Worm (Caenorhabditis elegans) whole organism, L4 larva: ENCODE measurements around the gene F52H2.3.

Source experiments
- F37D6.2 ChIP-seq: sonication (generic microtip); optimal IDR thresholded peaks from 2 replicates; lab custom pipeline; 2016; ENCODE audit warnings: mild to moderate bottlenecking, missing genetic modification characterization, missing compliant biosample characterization
- Y75B8A.6 ChIP-seq: fragments of 200-800 bp; sonication (Bioruptor generic); IDR thresholded peaks from 2 replicates; pipeline ENCODE4 v1.3.6; 2022; ENCODE audit warnings: missing genetic modification reagents, missing genetic modification characterization, missing compliant biosample characterization
- ZK337.2 ChIP-seq: fragments of 200-800 bp; sonication (Bioruptor generic); IDR thresholded peaks from 2 replicates; pipeline ENCODE4 v1.3.6; 2022; ENCODE audit warnings: missing genetic modification reagents, missing genetic modification characterization, missing compliant biosample characterization
- aha-1 ChIP-seq: fragments of 150-350 bp; peaks from one replicate; lab custom pipeline; 2014; ENCODE audit warnings: missing biosample characterization, missing genetic modification characterization
- ama-1 ChIP-seq: fragments of 150-350 bp; optimal IDR thresholded peaks from 2 replicates; lab custom pipeline; 2014; ENCODE audit warnings: inconsistent platforms, mixed read lengths
- ceh-28 ChIP-seq: fragments of 150-350 bp; optimal IDR thresholded peaks from 2 replicates; lab custom pipeline; 2014; ENCODE audit warnings: missing biosample characterization, missing genetic modification reagents, missing genetic modification characterization
- ceh-44 ChIP-seq: fragments of 200-800 bp; sonication (Bioruptor generic); IDR thresholded peaks from 2 replicates; pipeline ENCODE4 v1.3.6; 2022; ENCODE audit warnings: missing genetic modification reagents, missing genetic modification characterization, missing compliant biosample characterization
- ces-1 ChIP-seq: fragments of 150-350 bp; sonication (generic microtip); optimal IDR thresholded peaks from 4 replicates; lab custom pipeline; 2014; ENCODE audit warnings: missing biosample characterization, missing genetic modification reagents, missing genetic modification characterization
- daf-16 ChIP-seq, 3 experiments: sonication (generic microtip); optimal IDR thresholded peaks; 2 replicates each; lab custom pipeline; 2016 to 2017; ENCODE audit warnings: missing genetic modification characterization in 3 of 3, missing genetic modification reagents in 3 of 3, mild to moderate bottlenecking in 2 of 3, missing compliant biosample characterization in 2 of 3, missing biosample characterization in 1 of 3, moderate library complexity in 1 of 3
- daf-19 ChIP-seq: fragments of 200-800 bp; sonication (Bioruptor generic); conservative IDR thresholded peaks from 2 replicates; pipeline ENCODE4 v1.3.6; 2022; ENCODE audit warnings: missing genetic modification characterization, missing compliant biosample characterization
- dmd-6 ChIP-seq: fragments of 200-800 bp; sonication (Bioruptor generic); IDR thresholded peaks from 2 replicates; pipeline ENCODE4 v1.3.6; 2022; ENCODE audit warnings: missing genetic modification reagents, missing genetic modification characterization, missing compliant biosample characterization
- duxl-1 ChIP-seq: sonication (generic microtip); optimal IDR thresholded peaks from 2 replicates; lab custom pipeline; 2016; ENCODE audit warnings: mild to moderate bottlenecking, missing genetic modification characterization, moderate library complexity, missing compliant biosample characterization; ENCODE audit not compliant: poor library complexity
- dve-1 ChIP-seq: sonication (generic microtip); optimal IDR thresholded peaks from 2 replicates; lab custom pipeline; 2017; ENCODE audit warnings: antibody characterized with exemption, mild to moderate bottlenecking, missing genetic modification characterization, missing compliant biosample characterization; ENCODE audit not compliant: insufficient read depth
- fos-1 ChIP-seq: fragments of 150-350 bp; optimal IDR thresholded peaks from 2 replicates; lab custom pipeline; 2014; ENCODE audit warnings: missing biosample characterization, missing genetic modification characterization
- hlh-11 ChIP-seq: fragments of 200-800 bp; sonication (Bioruptor generic); optimal IDR thresholded peaks from 2 replicates; lab custom pipeline; 2018; ENCODE audit warnings: mild to moderate bottlenecking, missing genetic modification characterization, missing compliant biosample characterization
- hlh-30 ChIP-seq: sonication (generic microtip); optimal IDR thresholded peaks from 2 replicates; lab custom pipeline; 2017; ENCODE audit warnings: antibody characterized with exemption, mild to moderate bottlenecking, missing genetic modification characterization, missing compliant biosample characterization; ENCODE audit not compliant: insufficient read depth
- hmg-1.1 ChIP-seq: fragments of 200-800 bp; sonication (Bioruptor generic); IDR thresholded peaks from 2 replicates; pipeline ENCODE4 v1.3.6; 2022; ENCODE audit warnings: missing genetic modification reagents, missing genetic modification characterization, missing compliant biosample characterization
- lim-7 ChIP-seq: fragments of 200-800 bp; sonication (Bioruptor generic); IDR thresholded peaks from 2 replicates; pipeline ENCODE4 v1.3.6; 2022; ENCODE audit warnings: missing genetic modification characterization, missing compliant biosample characterization
- lin-1 ChIP-seq: fragments of 200-800 bp; sonication (Bioruptor generic); IDR thresholded peaks from 2 replicates; pipeline ENCODE4 v1.3.6; 2022; ENCODE audit warnings: missing genetic modification reagents, missing genetic modification characterization, missing compliant biosample characterization
- lin-13 ChIP-seq: fragments of 150-350 bp; optimal IDR thresholded peaks from 2 replicates; lab custom pipeline; 2014; ENCODE audit warnings: missing biosample characterization, missing genetic modification reagents, missing genetic modification characterization
- lin-15B ChIP-seq: fragments of 150-350 bp; sonication (generic microtip); optimal IDR thresholded peaks from 3 replicates; lab custom pipeline; 2014; ENCODE audit warnings: missing biosample characterization, missing genetic modification characterization
- lin-38 ChIP-seq: fragments of 200-800 bp; sonication (Bioruptor generic); IDR thresholded peaks from 2 replicates; pipeline ENCODE4 v1.3.6; 2022; ENCODE audit warnings: missing genetic modification reagents, missing genetic modification characterization, missing compliant biosample characterization
- lsy-2 ChIP-seq, 2 experiments: fragments of 150-350 bp in 1 of 2; sonication (generic microtip) in 1 of 2; optimal IDR thresholded peaks; 2 replicates each; lab custom pipeline; 2014 to 2017; ENCODE audit warnings: missing biosample characterization in 2 of 2, missing genetic modification characterization in 2 of 2
- mdl-1 ChIP-seq, 2 experiments: fragments of 150-350 bp in 1 of 2; sonication (generic microtip) in 1 of 2; optimal IDR thresholded peaks; 2 replicates each; lab custom pipeline; 2014 to 2017; ENCODE audit warnings: missing biosample characterization in 2 of 2, missing genetic modification characterization in 2 of 2
- mes-2 ChIP-seq: sonication (generic microtip); optimal IDR thresholded peaks from 2 replicates; lab custom pipeline; 2016; ENCODE audit warnings: missing genotype, mild to moderate bottlenecking, missing genetic modification characterization, missing compliant biosample characterization; ENCODE audit not compliant: poor library complexity, severe bottlenecking
- mxl-2 ChIP-seq: fragments of 200-800 bp; sonication (Bioruptor generic); conservative IDR thresholded peaks from 2 replicates; pipeline ENCODE4 v1.3.6; 2022; ENCODE audit warnings: missing genetic modification reagents, missing genetic modification characterization, missing compliant biosample characterization
- nhr-28 ChIP-seq: fragments of 150-350 bp; optimal IDR thresholded peaks from 2 replicates; lab custom pipeline; 2014; ENCODE audit warnings: missing biosample characterization, missing genetic modification characterization
- nhr-41 ChIP-seq: fragments of 200-800 bp; sonication (Bioruptor generic); IDR thresholded peaks from 2 replicates; pipeline ENCODE4 v1.3.6; 2022; ENCODE audit warnings: missing genetic modification reagents, missing genetic modification characterization, missing compliant biosample characterization
- nhr-6 ChIP-seq: fragments of 150-350 bp; optimal IDR thresholded peaks from 2 replicates; lab custom pipeline; 2014; ENCODE audit warnings: missing biosample characterization, missing genetic modification characterization
- nhr-76 ChIP-seq: fragments of 150-350 bp; optimal IDR thresholded peaks from 2 replicates; lab custom pipeline; 2014; ENCODE audit warnings: missing biosample characterization, missing genetic modification characterization
- pha-4 ChIP-seq, 2 experiments: fragments of 150-350 bp in 1 of 2; fragments of 200-800 bp in 1 of 2; sonication (Bioruptor generic) in 1 of 2; IDR thresholded peaks in 1 of 2; optimal IDR thresholded peaks in 1 of 2; 2 replicates each; pipeline versions ENCODE4 v1.3.6 to Lab custom; 2014 to 2022; ENCODE audit warnings: missing genetic modification characterization in 2 of 2, missing genetic modification reagents in 2 of 2, missing biosample characterization in 1 of 2, missing compliant biosample characterization in 1 of 2
- pqm-1 ChIP-seq: sonication (generic microtip); optimal IDR thresholded peaks from 2 replicates; lab custom pipeline; 2017; ENCODE audit warnings: missing biosample characterization, missing genetic modification characterization
- rbr-2 ChIP-seq: sonication (generic microtip); optimal IDR thresholded peaks from 2 replicates; lab custom pipeline; 2016; ENCODE audit warnings: missing genotype, missing genetic modification characterization, missing compliant biosample characterization
- saeg-2 ChIP-seq: fragments of 200-800 bp; sonication (Bioruptor generic); IDR thresholded peaks from 2 replicates; pipeline ENCODE4 v1.3.6; 2022; ENCODE audit warnings: missing genetic modification reagents, missing genetic modification characterization, missing compliant biosample characterization
- set-16 ChIP-seq: fragments of 200-800 bp; sonication (Bioruptor generic); IDR thresholded peaks from 2 replicates; pipeline ENCODE4 v1.3.6; 2022; ENCODE audit warnings: missing genetic modification reagents, missing genetic modification characterization, missing compliant biosample characterization
- snpc-1.2 ChIP-seq: fragments of 200-800 bp; sonication (Bioruptor generic); IDR thresholded peaks from 2 replicates; pipeline ENCODE4 v1.3.6; 2022; ENCODE audit warnings: missing genetic modification reagents, missing genetic modification characterization, missing compliant biosample characterization
- unc-39 ChIP-seq: sonication (generic microtip); optimal IDR thresholded peaks from 2 replicates; lab custom pipeline; 2017; ENCODE audit warnings: missing biosample characterization, missing genetic modification characterization
- unc-62 ChIP-seq, 3 experiments: fragments of 150-350 bp in 1 of 3; sonication (generic microtip); optimal IDR thresholded peaks in 2 of 3; peaks in 1 of 3; 1 replicate in 1 of 3; 2 replicates in 2 of 3; lab custom pipeline; 2014 to 2017; ENCODE audit warnings: missing biosample characterization in 3 of 3, missing genetic modification characterization in 3 of 3, missing genetic modification reagents in 3 of 3, missing genotype in 1 of 3
- vab-7 ChIP-seq: fragments of 200-800 bp; sonication (Bioruptor generic); IDR thresholded peaks from 2 replicates; pipeline ENCODE4 v1.3.6; 2022; ENCODE audit warnings: missing genetic modification reagents, missing genetic modification characterization, missing compliant biosample characterization
- zfp-3 ChIP-seq: fragments of 200-800 bp; sonication (Bioruptor generic); conservative IDR thresholded peaks from 2 replicates; pipeline ENCODE4 v1.3.6; 2022; ENCODE audit warnings: missing genetic modification reagents, missing genetic modification characterization, missing compliant biosample characterization
- ztf-11 ChIP-seq: fragments of 150-350 bp; optimal IDR thresholded peaks from 2 replicates; lab custom pipeline; 2014; ENCODE audit warnings: missing biosample characterization, missing genetic modification characterization
- ztf-7 ChIP-seq: fragments of 150-350 bp; optimal IDR thresholded peaks from 2 replicates; lab custom pipeline; 2014; ENCODE audit warnings: missing biosample characterization, missing genetic modification characterization

The F52H2.3 gene

ce11 chrX:2565308-2565773, 24.5 kb upstream of the F52H2.3 start, which contains the start of gene F52H2.15:
TSS of gene F52H2.15 (plus strand) at chrX:2565358.
- TF ChIP-seq ama-1 (lab: Kevin White, UChicago) (no peak), daf-19 (no peak), ces-1 (GFP tag; lab: Kevin White, UChicago) (no peak), mdl-1 (tag; optimal IDR thresholded peaks at IDR 0.05; lab: Kevin White, UChicago) (no peak), mes-2 (no peak), aha-1 (peak; percentile 11), hlh-11 (tag; lab: Kevin White, UChicago) (peak; percentile 49), hmg-1.1 (GFP tag; lab: Robert Waterston, UW) (no peak), ceh-28 (tag; lab: Kevin White, UChicago) (no peak), dve-1 (tag; lab: Kevin White, UChicago) (peak; percentile 34), dmd-6 (GFP tag; lab: Robert Waterston, UW) (peak; percentile 42; the same call in 1 of the 2 replicates), lin-38 (GFP tag; lab: Robert Waterston, UW) (no peak), unc-62 (GFP tag; optimal IDR thresholded peaks at IDR 0.05 in 1 of 2; lab: Kevin White, UChicago) (peak in 1 of 2 experiments; percentile 93), unc-62 (tag; optimal IDR thresholded peaks at IDR 0.05; lab: Kevin White, UChicago) (no peak), pqm-1 (tag; lab: Kevin White, UChicago) (peak; percentile 66), pha-4 (GFP tag; IDR thresholded peaks at IDR 0.05; lab: Robert Waterston, UW) (no peak), pha-4 (tag; optimal IDR thresholded peaks at IDR 0.05; lab: Kevin White, UChicago) (no peak), ZK337.2 (no peak), nhr-76 (tag; lab: Kevin White, UChicago) (no peak), fos-1 (tag; lab: Kevin White, UChicago) (no peak), lin-15B (tag; lab: Kevin White, UChicago) (no peak), nhr-41 (no peak), daf-16 (GFP tag; optimal IDR thresholded peaks at IDR 0.05; lab: Kevin White, UChicago) (no peak), daf-16 (tag; optimal IDR thresholded peaks at IDR 0.05; lab: Kevin White, UChicago) (peak; percentile 85), lim-7 (GFP tag; lab: Robert Waterston, UW) (no peak), zfp-3 (GFP tag; lab: Robert Waterston, UW) (no peak), rbr-2 (tag; lab: Kevin White, UChicago) (no peak), F37D6.2 (tag; lab: Kevin White, UChicago) (no peak), nhr-28 (peak; percentile 93), lin-13 (GFP tag; lab: Kevin White, UChicago) (no peak), set-16 (GFP tag; lab: Robert Waterston, UW) (no peak), lin-1 (GFP tag; lab: Robert Waterston, UW) (no peak), snpc-1.2 (GFP tag; lab: Robert Waterston, UW) (no peak), unc-39 (tag; lab: Kevin White, UChicago) (no peak), lsy-2 (tag; optimal IDR thresholded peaks at IDR 0.05; lab: Kevin White, UChicago) (no peak)

- TF ChIP-seq ceh-44 (GFP tag; lab: Robert Waterston, UW) (no peak), duxl-1 (no peak), daf-19 (no peak), nhr-6 (tag; lab: Kevin White, UChicago) (no peak), hlh-30 (tag; lab: Kevin White, UChicago) (no peak), saeg-2 (GFP tag; lab: Robert Waterston, UW) (no peak), ztf-7 (tag; lab: Kevin White, UChicago) (no peak), ztf-11 (no peak), vab-7 (GFP tag; lab: Robert Waterston, UW) (no peak), pha-4 (GFP tag; IDR thresholded peaks at IDR 0.05; lab: Robert Waterston, UW) (no peak), pha-4 (tag; optimal IDR thresholded peaks at IDR 0.05; lab: Kevin White, UChicago) (no peak), Y75B8A.6 (GFP tag; lab: Robert Waterston, UW) (no peak), mxl-2 (no peak)
Measured at ce11 chrX:2564047-2564446, 23.2 kb upstream of the F52H2.3 start, which contains the start of gene dhcr-24. TSS of gene dhcr-24 (minus strand) at chrX:2564147.
